Fruit fly (Drosophila melanogaster): ENCODE results near the gene Mgat4a.

Mgat4a gene

DNA sequence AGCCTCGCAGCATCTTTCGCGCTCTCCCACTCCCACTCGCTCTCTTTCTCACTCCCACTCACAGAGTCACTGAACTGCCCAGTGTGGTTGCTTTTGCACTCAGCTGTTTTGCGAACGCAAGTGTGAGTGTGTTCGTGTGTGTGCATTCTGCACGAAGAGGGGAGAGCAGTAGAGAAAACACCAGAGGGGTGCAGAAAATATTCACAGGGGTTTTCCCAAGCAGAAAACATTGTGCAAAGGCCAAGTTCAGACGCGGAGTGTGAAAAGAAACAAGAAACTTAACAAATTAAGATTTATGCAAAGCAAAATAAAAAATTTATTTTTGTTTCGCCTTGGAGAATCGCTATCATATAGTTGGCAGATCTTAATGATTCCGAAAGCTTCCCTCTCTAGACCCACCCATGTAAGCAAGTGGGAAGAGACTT is 23.7 kb downstream of the Mgat4a start:
- TF ChIP-seq CTCF (optimal IDR thresholded peaks at IDR 0.05) (no peak), CG8478 (optimal IDR thresholded peaks at IDR 0.05) (no peak)

DNA sequence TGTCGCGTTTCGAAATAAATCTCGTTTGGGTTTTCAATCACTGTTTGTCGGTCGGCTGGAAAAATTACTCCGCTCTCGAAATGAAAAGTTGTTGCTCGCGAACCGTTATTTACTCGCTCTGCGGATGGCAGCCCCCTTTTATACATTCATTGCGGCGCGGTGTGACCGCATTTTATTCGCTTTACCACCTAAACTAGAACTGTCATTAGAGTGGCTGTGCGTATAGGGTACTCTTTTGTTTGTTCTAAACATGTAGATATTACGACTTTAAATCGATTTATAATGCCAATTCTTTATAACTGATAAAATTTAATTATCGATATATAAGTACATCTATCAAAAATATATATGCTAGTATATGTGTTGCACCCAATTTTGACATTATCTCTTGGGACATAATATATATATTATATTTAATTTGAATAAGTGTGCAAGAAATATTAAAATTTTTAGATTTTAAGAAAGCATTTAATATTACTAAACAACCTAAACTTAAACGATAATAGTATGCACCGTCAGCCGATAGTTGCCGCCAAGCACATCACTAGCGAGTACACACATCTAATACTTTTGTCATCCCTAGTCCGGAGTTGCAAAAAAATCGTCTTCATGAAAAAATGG is 24.5 kb downstream of the Mgat4a start, which contains the start of the genes bmm and Tdrd3:
Gene bmm (minus strand): TSS at position 183 of the 621 bp plus-strand sequence.
Gene Tdrd3 (plus strand): TSS at position 562 of the 621 bp plus-strand sequence.
- TF ChIP-seq CG8478 (optimal IDR thresholded peaks at IDR 0.05) = no peak
- no peak for TF ChIP-seq CTCF (optimal IDR thresholded peaks at IDR 0.05)

DNA sequence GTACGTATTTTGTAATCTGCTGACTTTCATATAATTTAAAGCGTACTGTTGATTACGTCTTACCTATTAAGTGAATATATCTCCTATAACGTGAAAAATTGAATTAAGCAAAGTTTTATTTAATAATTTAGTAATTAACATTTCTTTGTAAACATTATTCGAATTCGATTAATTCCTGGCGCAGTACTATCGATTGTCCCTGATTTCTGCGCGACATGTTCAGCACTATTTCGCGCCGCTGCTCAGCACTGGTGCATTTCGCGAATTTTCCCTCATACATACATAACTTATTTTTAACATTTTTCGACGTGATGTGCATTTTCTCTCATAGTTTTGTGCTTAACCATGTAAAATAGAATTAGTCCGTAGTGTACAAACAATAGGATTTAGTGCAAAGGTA is 27.8 kb downstream of the Mgat4a start, which contains the start of gene Helz:
Gene Helz (plus strand): TSS at position 260 of the 400 bp plus-strand sequence.
- no peak for TF ChIP-seq CTCF (optimal IDR thresholded peaks at IDR 0.05)
- TF ChIP-seq CG8478 (optimal IDR thresholded peaks at IDR 0.05) = no peak

DNA sequence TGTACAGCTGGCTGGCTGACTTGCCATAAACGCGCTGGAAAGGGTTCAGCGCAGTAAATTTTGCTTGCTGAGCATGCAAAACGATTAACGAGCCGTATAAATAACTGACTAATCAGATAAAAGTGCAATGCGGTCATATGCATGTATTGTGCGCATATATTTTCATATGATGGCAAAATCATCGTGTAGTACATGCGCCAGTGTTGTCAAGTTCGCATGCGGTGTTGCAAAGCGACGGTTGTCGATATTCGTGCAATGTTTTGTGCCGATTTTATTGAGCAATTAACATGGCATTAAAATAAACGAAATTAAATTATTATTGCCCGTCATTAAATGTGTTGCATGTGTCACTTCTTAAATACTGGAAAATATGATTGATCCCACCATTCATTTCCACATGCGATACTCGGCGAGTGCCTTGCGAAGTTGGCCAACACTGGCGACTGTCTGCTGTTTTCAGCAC is 28.3 kb downstream of the Mgat4a start:
- TF ChIP-seq CTCF (optimal IDR thresholded peaks at IDR 0.05) (peak in 1 of 2 experiments; percentile 13), CG8478 (optimal IDR thresholded peaks at IDR 0.05) (no peak)

DNA sequence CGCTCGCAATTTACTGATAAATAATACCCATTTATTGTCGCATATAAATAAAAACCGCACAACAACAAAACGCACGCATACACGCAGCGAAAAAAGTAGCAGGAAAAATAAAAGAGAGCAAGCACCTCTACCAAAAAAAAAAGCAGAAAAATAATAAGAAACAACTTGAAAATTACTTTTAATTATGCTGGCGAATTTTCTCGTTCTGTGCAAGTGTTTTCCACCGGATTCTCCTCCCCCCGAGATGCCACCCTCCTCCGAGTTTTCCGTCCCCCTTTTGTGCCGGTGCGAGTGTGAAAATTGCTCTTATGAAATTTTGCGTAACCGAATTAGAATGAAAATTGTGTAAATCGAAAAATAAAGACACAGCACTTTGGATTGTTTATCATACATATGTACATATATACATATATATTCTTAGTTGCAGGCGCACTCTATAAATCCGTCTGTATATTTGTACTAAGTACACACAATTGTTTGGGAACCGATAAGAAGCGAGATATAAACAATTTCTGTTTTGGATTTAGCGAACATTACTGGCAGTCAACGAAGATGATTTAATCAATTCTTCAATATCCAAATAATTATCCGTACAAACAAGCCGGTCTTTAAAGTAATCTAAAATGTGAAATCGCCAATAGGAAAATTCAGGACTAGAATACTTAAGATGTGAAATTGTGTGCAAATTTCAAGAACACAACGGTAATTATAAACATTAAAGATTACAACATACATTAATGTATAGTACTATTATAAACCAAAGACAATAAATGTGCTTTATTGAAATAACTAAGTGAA is 29.2 kb downstream of the Mgat4a start:
- no peak for TF ChIP-seq CG8478 (optimal IDR thresholded peaks at IDR 0.05)
- TF ChIP-seq CTCF (optimal IDR thresholded peaks at IDR 0.05) = no peak

DNA sequence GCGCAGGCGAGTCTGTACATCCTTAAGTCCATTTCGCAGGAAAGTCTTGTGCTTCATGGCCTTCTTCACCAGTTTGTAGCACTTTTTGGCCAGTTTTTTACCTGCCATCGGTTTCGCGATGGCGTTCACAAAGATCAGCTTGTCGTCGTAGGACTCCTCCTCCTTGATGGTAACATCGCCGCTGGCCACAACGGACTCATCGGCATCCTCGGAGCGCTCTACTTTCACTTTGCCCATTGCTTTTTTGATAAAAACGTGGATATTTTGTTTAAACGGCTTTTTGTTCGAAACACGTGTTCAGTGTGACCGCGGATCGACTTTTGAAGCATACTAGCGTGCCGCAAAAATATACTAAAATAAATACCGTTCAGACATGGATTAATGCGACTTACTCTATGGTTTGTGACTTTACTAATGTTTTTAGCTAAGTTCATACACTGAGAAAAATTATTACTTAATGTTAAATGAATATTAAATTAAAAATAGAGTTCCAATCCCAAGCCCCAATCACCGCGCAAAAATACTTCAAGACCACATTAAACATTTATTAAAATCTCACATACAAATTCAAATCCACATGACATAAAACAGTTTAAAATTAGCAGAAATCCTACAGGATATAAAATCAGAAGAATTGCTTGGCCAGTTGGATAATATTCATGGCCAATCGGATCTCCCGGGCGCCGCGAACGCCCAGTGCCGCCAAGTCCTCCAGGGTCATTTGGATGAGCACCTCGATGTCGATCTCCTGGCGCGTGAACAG is 40.2 kb downstream of the Mgat4a start, which contains the start of gene NHP2:
Gene NHP2 (minus strand): TSS at position 315 of the 763 bp plus-strand sequence.
- TF ChIP-seq CG8478 (optimal IDR thresholded peaks at IDR 0.05) (no peak), CTCF (optimal IDR thresholded peaks at IDR 0.05) (peak in 1 of 2 experiments; percentile 34)

DNA sequence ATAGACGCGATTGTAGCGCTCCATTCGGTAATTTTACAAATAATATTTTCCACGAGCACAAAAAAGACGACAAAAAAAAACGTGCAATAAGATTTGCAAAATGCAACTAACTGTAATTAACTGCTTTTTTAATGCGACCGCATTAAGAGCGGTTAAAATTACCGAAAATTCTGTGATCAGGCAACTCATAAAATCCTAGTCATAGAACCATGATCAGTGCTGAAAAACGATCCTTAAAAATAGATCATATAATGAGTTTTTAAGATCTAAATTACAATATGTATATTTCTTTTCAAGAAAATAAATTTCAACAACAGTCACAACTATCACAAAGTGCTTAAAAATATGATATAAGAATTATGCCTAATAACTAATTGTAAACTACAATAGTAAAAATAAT is 41.4 kb downstream of the Mgat4a start, which contains the start of gene gnu:
Gene gnu (minus strand): TSS at position 125 of the 400 bp plus-strand sequence.
- TF ChIP-seq CG8478 (optimal IDR thresholded peaks at IDR 0.05) (no peak), CTCF (optimal IDR thresholded peaks at IDR 0.05) (no peak)

DNA sequence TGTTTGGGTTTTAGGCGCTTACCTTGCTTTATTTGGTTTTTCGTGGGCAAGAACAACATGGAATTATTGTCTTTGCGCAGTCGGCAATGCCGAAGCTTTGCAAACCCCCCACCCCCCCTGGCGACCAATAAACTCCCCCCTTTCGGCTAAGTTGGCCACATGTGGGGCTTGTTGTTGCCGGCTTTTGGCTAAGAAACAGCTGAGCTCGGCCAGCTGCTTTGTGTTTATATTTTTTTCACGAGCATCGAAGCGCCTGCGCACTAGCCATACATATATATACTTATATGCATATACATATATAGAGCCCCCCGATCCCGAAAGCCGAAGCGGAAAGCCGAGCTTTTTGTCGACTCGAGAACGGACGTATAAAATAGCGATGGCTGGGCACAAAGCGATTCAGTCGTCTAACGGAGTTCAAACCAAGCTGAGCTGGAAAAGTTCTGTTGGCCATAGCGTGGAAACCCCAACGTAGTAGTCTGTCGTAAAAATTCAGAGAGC is 42.9 kb downstream of the Mgat4a start, which contains the start of gene CG17839:
Gene CG17839 (plus strand): TSS at position 413 of the 498 bp plus-strand sequence.
- TF ChIP-seq CG8478 (optimal IDR thresholded peaks at IDR 0.05) = no peak
- TF ChIP-seq CTCF (optimal IDR thresholded peaks at IDR 0.05) = no peak

DNA sequence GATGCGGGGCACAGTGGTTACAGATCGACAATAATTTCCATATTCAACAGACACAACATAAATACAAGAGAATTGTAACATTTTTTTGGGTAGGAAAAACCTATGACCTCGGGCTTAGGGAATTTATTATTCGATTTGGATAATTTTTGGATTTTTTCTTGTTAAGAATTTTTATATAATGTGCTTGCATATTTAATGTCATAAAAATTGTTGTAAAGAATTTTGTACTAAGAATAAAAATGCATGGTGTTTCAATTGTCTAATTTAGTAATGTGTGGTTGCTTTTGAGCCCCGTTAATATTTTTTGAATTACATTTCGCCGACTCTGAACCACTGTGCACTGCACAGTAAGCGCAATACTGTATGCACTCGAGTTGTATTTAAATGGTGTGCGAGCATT is 54.8 kb downstream of the Mgat4a start:
- TF ChIP-seq CTCF (optimal IDR thresholded peaks at IDR 0.05) (no peak), CG8478 (optimal IDR thresholded peaks at IDR 0.05) (no peak)

Data from S2 (cell line).